Worm (Caenorhabditis elegans): ENCODE results near the gene str-159.

DNA sequence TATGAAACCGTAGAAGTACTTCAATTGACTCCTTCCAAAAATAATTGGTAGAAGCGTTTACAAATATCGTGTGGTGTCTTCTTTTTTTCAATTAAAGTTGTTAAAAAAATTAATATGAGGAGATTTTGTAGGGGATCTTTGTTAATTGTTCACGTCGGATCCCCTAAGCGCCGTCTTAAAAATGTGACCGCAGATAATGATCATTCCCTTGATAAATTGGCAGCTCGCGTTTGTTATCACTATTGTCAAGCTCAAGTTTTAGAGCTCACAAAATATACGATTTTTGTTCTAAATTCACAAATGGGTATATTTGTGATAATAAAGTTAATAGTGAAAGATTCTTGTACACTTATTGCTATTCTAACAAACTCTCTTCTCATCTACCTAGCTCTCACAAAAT lies at the start of gene str-159:
- TF ChIP-seq nhr-28 (tag; optimal IDR thresholded peaks at IDR 0.05), result no peak
- TF ChIP-seq fkh-10 (GFP tag; optimal IDR thresholded peaks at IDR 0.05), result no peak
- no peak for TF ChIP-seq dpl-1 (GFP tag; optimal IDR thresholded peaks at IDR 0.05)
